Fruit fly (Drosophila melanogaster): ENCODE results near the gene GstD1.

The GstD1 gene

dm6 chr3R:12359837-12360236 is 9.2 kb downstream of the GstD1 start, which contains the start of gene CG4115:
CG4115 (plus strand) TSS chr3R:12360008.
- TF ChIP-seq pan (optimal IDR thresholded peaks at IDR 0.05) (no peak), CG8478 (optimal IDR thresholded peaks at IDR 0.05) (no peak), Dll (optimal IDR thresholded peaks at IDR 0.05) (no peak), usp (GFP tag; optimal IDR thresholded peaks at IDR 0.05) (no peak), EcR (GFP tag; optimal IDR thresholded peaks at IDR 0.05) (no peak), psq (optimal IDR thresholded peaks at IDR 0.05) (no peak)

- TF ChIP-seq usp (GFP tag; optimal IDR thresholded peaks at IDR 0.05): no peak
- TF ChIP-seq Dll (optimal IDR thresholded peaks at IDR 0.05): no peak
- TF ChIP-seq pan (optimal IDR thresholded peaks at IDR 0.05): no peak
- no peak for TF ChIP-seq EcR (GFP tag; optimal IDR thresholded peaks at IDR 0.05)
- no peak for TF ChIP-seq CG8478 (optimal IDR thresholded peaks at IDR 0.05)
- TF ChIP-seq psq (optimal IDR thresholded peaks at IDR 0.05): no peak
These were observed 13.0 kb downstream of the GstD1 start, which contains the start of gene MBD-R2 for dm6 chr3R:12356044-12356443. MBD-R2 (minus strand) TSS chr3R:12356265.

- no peak for TF ChIP-seq EcR (GFP tag; optimal IDR thresholded peaks at IDR 0.05)
- TF ChIP-seq Dll (optimal IDR thresholded peaks at IDR 0.05): no peak
- no peak for TF ChIP-seq pan (optimal IDR thresholded peaks at IDR 0.05)
- TF ChIP-seq usp (GFP tag; optimal IDR thresholded peaks at IDR 0.05): no peak
- no peak for TF ChIP-seq psq (optimal IDR thresholded peaks at IDR 0.05)
- TF ChIP-seq CG8478 (optimal IDR thresholded peaks at IDR 0.05): no peak
These were observed 17.1 kb downstream of the GstD1 start, which contains the start of gene CG10041 for dm6 chr3R:12352003-12352402. CG10041 (minus strand) TSS chr3R:12352103.

- TF ChIP-seq EcR (GFP tag; optimal IDR thresholded peaks at IDR 0.05): no peak
- no peak for TF ChIP-seq psq (optimal IDR thresholded peaks at IDR 0.05)
- TF ChIP-seq usp (GFP tag; optimal IDR thresholded peaks at IDR 0.05): no peak
- TF ChIP-seq CG8478 (optimal IDR thresholded peaks at IDR 0.05): no peak
- no peak for TF ChIP-seq Dll (optimal IDR thresholded peaks at IDR 0.05)
- no peak for TF ChIP-seq pan (optimal IDR thresholded peaks at IDR 0.05)
These were observed 18.6 kb downstream of the GstD1 start, which contains the start of gene CG10038 for dm6 chr3R:12350497-12350896. CG10038 (minus strand) TSS chr3R:12350644.

dm6 chr3R:12347659-12348058 is 21.4 kb downstream of the GstD1 start:
- TF ChIP-seq EcR (GFP tag; optimal IDR thresholded peaks at IDR 0.05) (no peak), CG8478 (optimal IDR thresholded peaks at IDR 0.05) (no peak), psq (optimal IDR thresholded peaks at IDR 0.05) (no peak), pan (optimal IDR thresholded peaks at IDR 0.05) (no peak), Dll (optimal IDR thresholded peaks at IDR 0.05) (no peak), usp (GFP tag; optimal IDR thresholded peaks at IDR 0.05) (no peak)

- TF ChIP-seq CG8478 (optimal IDR thresholded peaks at IDR 0.05) (no peak), usp (GFP tag; optimal IDR thresholded peaks at IDR 0.05) (no peak), EcR (GFP tag; optimal IDR thresholded peaks at IDR 0.05) (no peak), Dll (optimal IDR thresholded peaks at IDR 0.05) (no peak), pan (optimal IDR thresholded peaks at IDR 0.05) (no peak), psq (optimal IDR thresholded peaks at IDR 0.05) (no peak)
These were observed 23.1 kb downstream of the GstD1 start for dm6 chr3R:12345989-12346388.

- TF ChIP-seq CG8478 (optimal IDR thresholded peaks at IDR 0.05) (no peak), EcR (GFP tag; optimal IDR thresholded peaks at IDR 0.05) (no peak), psq (optimal IDR thresholded peaks at IDR 0.05) (no peak), pan (optimal IDR thresholded peaks at IDR 0.05) (no peak), usp (GFP tag; optimal IDR thresholded peaks at IDR 0.05) (no peak), Dll (optimal IDR thresholded peaks at IDR 0.05) (no peak)
These were observed 24.0 kb downstream of the GstD1 start for dm6 chr3R:12344914-12345549.

dm6 chr3R:12341374-12341773 is 27.7 kb downstream of the GstD1 start, which contains the start of gene Sgsf:
Sgsf (plus strand) TSS chr3R:12341674.
- TF ChIP-seq usp (GFP tag; optimal IDR thresholded peaks at IDR 0.05) (no peak), CG8478 (optimal IDR thresholded peaks at IDR 0.05) (no peak), pan (optimal IDR thresholded peaks at IDR 0.05) (no peak), psq (optimal IDR thresholded peaks at IDR 0.05) (no peak)

dm6 chr3R:12329827-12330226 is 39.2 kb downstream of the GstD1 start:
- TF ChIP-seq Dll (optimal IDR thresholded peaks at IDR 0.05) (no peak), psq (optimal IDR thresholded peaks at IDR 0.05) (no peak), EcR (GFP tag; optimal IDR thresholded peaks at IDR 0.05) (no peak)

- no peak for TF ChIP-seq EcR (GFP tag; optimal IDR thresholded peaks at IDR 0.05)
- TF ChIP-seq CG8478 (optimal IDR thresholded peaks at IDR 0.05): no peak
- no peak for TF ChIP-seq Dll (optimal IDR thresholded peaks at IDR 0.05)
- TF ChIP-seq psq (optimal IDR thresholded peaks at IDR 0.05): no peak
- TF ChIP-seq pan (optimal IDR thresholded peaks at IDR 0.05): no peak
- no peak for TF ChIP-seq usp (GFP tag; optimal IDR thresholded peaks at IDR 0.05)
These were observed 42.2 kb downstream of the GstD1 start for dm6 chr3R:12326855-12327254.

dm6 chr3R:12323221-12323620 is 45.8 kb downstream of the GstD1 start, which contains the start of gene CG10013:
CG10013 (plus strand) TSS chr3R:12323521.
- TF ChIP-seq pan (optimal IDR thresholded peaks at IDR 0.05) (no peak), EcR (GFP tag; optimal IDR thresholded peaks at IDR 0.05) (no peak), CG8478 (optimal IDR thresholded peaks at IDR 0.05) (no peak), usp (GFP tag; optimal IDR thresholded peaks at IDR 0.05) (no peak), Dll (optimal IDR thresholded peaks at IDR 0.05) (no peak), psq (optimal IDR thresholded peaks at IDR 0.05) (no peak)
